Worm (Caenorhabditis elegans): ENCODE results near the gene F45E1.1.
A peak's percentile ranks its signal among the peaks of the same experiment; 100 is the strongest.

DNA sequence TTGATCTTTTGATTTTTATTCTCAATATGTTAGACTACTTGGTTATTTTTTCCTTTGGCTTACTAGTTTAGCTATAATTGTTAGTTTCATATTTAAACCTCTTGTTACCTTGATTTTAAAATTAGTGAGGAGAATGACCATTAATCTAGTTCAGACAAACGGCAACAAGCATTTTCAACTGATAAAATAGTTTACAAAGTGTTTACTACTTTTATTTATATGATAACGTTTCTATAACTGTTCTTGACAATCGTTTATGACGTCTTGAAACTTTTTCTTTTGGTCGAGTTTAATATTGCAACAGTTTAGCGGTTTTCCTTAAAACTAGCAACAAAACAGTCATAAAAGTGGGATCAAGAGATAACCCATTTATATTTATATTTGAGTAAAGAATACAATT lies 27.7 kb upstream of the F45E1.1 start:
- TF ChIP-seq pqm-1 (tag; optimal IDR thresholded peaks at IDR 0.05) = peak; percentile 35
- no peak for TF ChIP-seq nhr-11 (tag; optimal IDR thresholded peaks at IDR 0.05)
- TF ChIP-seq fos-1 (tag; optimal IDR thresholded peaks at IDR 0.05) = no peak
- TF ChIP-seq nhr-28 (tag; optimal IDR thresholded peaks at IDR 0.05) = no peak
- no peak for TF ChIP-seq nhr-6 (tag; optimal IDR thresholded peaks at IDR 0.05)
- no peak for TF ChIP-seq Y105C5A.15 (GFP tag; IDR thresholded peaks at IDR 0.05)
- no peak for TF ChIP-seq unc-130 (GFP tag; optimal IDR thresholded peaks at IDR 0.05)
- no peak for TF ChIP-seq T20F7.1 (GFP tag; optimal IDR thresholded peaks at IDR 0.05)
- TF ChIP-seq nhr-25 (tag; optimal IDR thresholded peaks at IDR 0.05; ENCODE audit: borderline replicate concordance, insufficient read depth) = no peak
- TF ChIP-seq nhr-41 (GFP tag; IDR thresholded peaks at IDR 0.05) = no peak
